Worm (Caenorhabditis elegans) whole organism, L4 larva: ENCODE measurements around the gene flp-19.

Source experiments
- aha-1 ChIP-seq: fragments of 150-350 bp; peaks from one replicate; lab custom pipeline; 2014; ENCODE audit warnings: missing biosample characterization, missing genetic modification characterization
- ceh-62 ChIP-seq: sonication (generic microtip); optimal IDR thresholded peaks from 2 replicates; lab custom pipeline; 2017; ENCODE audit warnings: missing biosample characterization, missing genetic modification characterization
- snpc-4 ChIP-seq: fragments of 150-350 bp; optimal IDR thresholded peaks from 2 replicates; lab custom pipeline; 2014; ENCODE audit warnings: missing biosample characterization, missing genetic modification characterization

DNA sequence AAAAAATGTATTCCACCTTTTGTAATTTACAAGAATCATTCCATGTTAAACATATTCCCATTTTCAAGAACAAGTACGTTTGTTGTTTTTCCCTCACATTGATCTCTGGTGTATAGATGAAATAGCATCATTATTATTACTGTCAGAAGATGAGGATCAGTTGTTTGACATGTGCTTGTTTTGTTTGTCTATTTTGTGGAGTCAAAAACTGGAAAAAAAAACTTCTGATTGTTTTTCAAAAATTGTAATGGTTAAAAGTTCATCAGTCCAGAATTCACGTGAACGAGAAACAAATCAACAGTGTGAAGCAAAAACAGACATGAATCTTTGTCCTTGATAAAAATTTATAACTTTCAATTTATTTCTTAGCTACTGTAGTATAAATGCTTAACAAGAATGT, 26.5 kb downstream of the flp-19 start:
- TF ChIP-seq snpc-4 (tag; lab: Kevin White, UChicago): no peak
- peak; percentile 18 for TF ChIP-seq aha-1 (tag; lab: Kevin White, UChicago)
- no peak for TF ChIP-seq ceh-62 (tag; lab: Kevin White, UChicago)
